Worm (Caenorhabditis elegans) whole organism, L3 larva: ENCODE data around the gene R07E5.7.

ENCODE experiments used
- R02D3.7 ChIP-seq: fragments of 150-350 bp; optimal IDR thresholded peaks from 2 replicates; lab custom pipeline; 2014; ENCODE audit warnings: missing biosample characterization, missing genetic modification characterization
- ceh-16 ChIP-seq: sonication (generic microtip); optimal IDR thresholded peaks from 2 replicates; lab custom pipeline; 2017; ENCODE audit warnings: missing biosample characterization, missing genetic modification characterization
- elt-3 ChIP-seq, 3 experiments: fragments of 150-350 bp in 1 of 3; sonication (generic microtip) in 2 of 3; optimal IDR thresholded peaks; 2 replicates in 2 of 3; 4 replicates in 1 of 3; lab custom pipeline; 2014 to 2017; ENCODE audit warnings: missing biosample characterization in 3 of 3, missing genetic modification characterization in 3 of 3
- fos-1 ChIP-seq: fragments of 150-350 bp; optimal IDR thresholded peaks from 2 replicates; lab custom pipeline; 2014; ENCODE audit warnings: missing biosample characterization, missing genetic modification characterization
- nhr-11 ChIP-seq: fragments of 150-350 bp; optimal IDR thresholded peaks from 2 replicates; lab custom pipeline; 2014; ENCODE audit warnings: missing biosample characterization, missing genetic modification characterization
- nhr-12 ChIP-seq: fragments of 150-350 bp; optimal IDR thresholded peaks from 2 replicates; lab custom pipeline; 2014; ENCODE audit warnings: missing biosample characterization, missing genetic modification characterization
- nhr-25 ChIP-seq: sonication (generic microtip); optimal IDR thresholded peaks from 2 replicates; lab custom pipeline; 2017; ENCODE audit warnings: missing biosample characterization, missing genetic modification characterization
- nhr-28 ChIP-seq: fragments of 150-350 bp; optimal IDR thresholded peaks from 2 replicates; lab custom pipeline; 2014; ENCODE audit warnings: missing biosample characterization, missing genetic modification characterization
- nhr-76 ChIP-seq: fragments of 150-350 bp; sonication (generic microtip); optimal IDR thresholded peaks from 5 replicates; lab custom pipeline; 2014; ENCODE audit warnings: missing biosample characterization, missing genetic modification characterization
- skn-1 ChIP-seq: fragments of 150-350 bp; optimal IDR thresholded peaks from 2 replicates; lab custom pipeline; 2014; ENCODE audit warnings: missing biosample characterization, missing genetic modification characterization
- snpc-4 ChIP-seq: fragments of 150-350 bp; optimal IDR thresholded peaks from 2 replicates; lab custom pipeline; 2014; ENCODE audit warnings: missing biosample characterization, missing genetic modification characterization
- unc-62 ChIP-seq: fragments of 150-350 bp; sonication (generic microtip); optimal IDR thresholded peaks from 4 replicates; lab custom pipeline; 2014; ENCODE audit warnings: missing biosample characterization, missing genetic modification reagents, missing genetic modification characterization
- ztf-11 ChIP-seq: fragments of 150-350 bp; optimal IDR thresholded peaks from 2 replicates; lab custom pipeline; 2014; ENCODE audit warnings: missing biosample characterization, missing genetic modification characterization

- TF ChIP-seq ceh-16 (no peak), nhr-28 (no peak), nhr-11 (tag; lab: Kevin White, UChicago) (no peak), R02D3.7 (tag; lab: Kevin White, UChicago) (no peak), elt-3 (tag; optimal IDR thresholded peaks at IDR 0.05; lab: Kevin White, UChicago) (no peak), nhr-25 (tag; lab: Kevin White, UChicago) (no peak), skn-1 (no peak), nhr-12 (tag; lab: Kevin White, UChicago) (no peak), nhr-76 (tag; lab: Kevin White, UChicago) (no peak), unc-62 (GFP tag; lab: Kevin White, UChicago) (no peak), snpc-4 (tag; lab: Kevin White, UChicago) (no peak), ztf-11 (tag; lab: Kevin White, UChicago) (no peak), fos-1 (tag; lab: Kevin White, UChicago) (no peak)
Measured at ce11 chrIII:4441781-4442180, 22.8 kb upstream of the R07E5.7 start, which contains the start of gene nex-3.
